Worm (Caenorhabditis elegans): ENCODE measurements around the gene mrps-10.

mrps-10 gene

ce11 chrIII:12925947-12926607, at the start of gene mrps-10, which contains the start of gene npp-25:
Gene mrps-10, plus strand, starts transcription at chrIII:12926557.
Gene npp-25, minus strand, starts transcription at chrIII:12925997.
- peak; percentile 56 for TF ChIP-seq ces-1 (GFP tag; optimal IDR thresholded peaks at IDR 0.05)
- no peak for TF ChIP-seq zip-8 (tag; optimal IDR thresholded peaks at IDR 0.05)
- TF ChIP-seq ceh-43 (GFP tag; optimal IDR thresholded peaks at IDR 0.05), result no peak
- TF ChIP-seq lin-32 (GFP tag; optimal IDR thresholded peaks at IDR 0.05), result no peak
- no peak for TF ChIP-seq mep-1 (tag; optimal IDR thresholded peaks at IDR 0.05)
- peak; percentile 32 for TF ChIP-seq lsy-2 (tag; optimal IDR thresholded peaks at IDR 0.05)

ce11 chrIII:12877527-12878234, 48.7 kb upstream of the mrps-10 start, which contains the start of the genes cec-7 and enu-3.5:
Gene cec-7, minus strand, starts transcription at chrIII:12877577.
Gene enu-3.5, plus strand, starts transcription at chrIII:12878196.
- no peak for TF ChIP-seq unc-62 (GFP tag; optimal IDR thresholded peaks at IDR 0.05)

ce11 chrIII:12880704-12881103, 45.7 kb upstream of the mrps-10 start:
- no peak for TF ChIP-seq nhr-237 (tag; optimal IDR thresholded peaks at IDR 0.05)

DNA sequence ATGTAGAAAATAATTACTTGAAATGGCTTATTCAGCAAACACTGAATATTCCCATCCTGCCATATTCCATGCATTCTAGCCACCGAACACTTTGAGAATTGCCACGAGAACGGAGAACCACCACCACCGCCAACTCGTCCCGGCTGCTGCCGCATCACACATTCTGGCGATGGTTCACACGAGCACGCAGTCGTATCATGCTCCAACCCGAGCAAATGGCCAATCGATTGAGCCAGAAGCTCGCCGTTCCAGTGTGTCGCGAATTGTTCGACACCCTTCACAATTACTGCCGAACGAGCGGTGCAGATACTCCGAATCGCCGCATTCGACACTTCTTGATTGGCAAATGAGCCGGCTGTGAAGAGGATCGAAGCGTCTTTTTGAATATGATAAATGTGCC, 41.2 kb upstream of the mrps-10 start:
- TF ChIP-seq nhr-28 (tag; optimal IDR thresholded peaks at IDR 0.05), result no peak
- TF ChIP-seq lin-13 (tag; optimal IDR thresholded peaks at IDR 0.05), result no peak
- TF ChIP-seq mls-2 (tag; optimal IDR thresholded peaks at IDR 0.05), result no peak
- TF ChIP-seq lsy-2 (tag; optimal IDR thresholded peaks at IDR 0.05), result no peak
- TF ChIP-seq flh-1 (GFP tag; optimal IDR thresholded peaks at IDR 0.05), result no peak
- TF ChIP-seq ceh-39 (tag; optimal IDR thresholded peaks at IDR 0.05), result no peak
- TF ChIP-seq nhr-76 (tag; optimal IDR thresholded peaks at IDR 0.05), result no peak
- no peak for TF ChIP-seq elt-1 (tag; optimal IDR thresholded peaks at IDR 0.05; ENCODE audit: borderline replicate concordance, insufficient read depth)
- no peak for TF ChIP-seq mep-1 (tag; optimal IDR thresholded peaks at IDR 0.05)
- no peak for TF ChIP-seq tbx-8 (GFP tag; optimal IDR thresholded peaks at IDR 0.05)
- TF ChIP-seq drap-1 (GFP tag; optimal IDR thresholded peaks at IDR 0.05), result no peak
- no peak for TF ChIP-seq unc-120 (tag; optimal IDR thresholded peaks at IDR 0.05; ENCODE audit: poor library complexity, severe bottlenecking)
- TF ChIP-seq unc-39 (tag; optimal IDR thresholded peaks at IDR 0.05), result no peak

DNA sequence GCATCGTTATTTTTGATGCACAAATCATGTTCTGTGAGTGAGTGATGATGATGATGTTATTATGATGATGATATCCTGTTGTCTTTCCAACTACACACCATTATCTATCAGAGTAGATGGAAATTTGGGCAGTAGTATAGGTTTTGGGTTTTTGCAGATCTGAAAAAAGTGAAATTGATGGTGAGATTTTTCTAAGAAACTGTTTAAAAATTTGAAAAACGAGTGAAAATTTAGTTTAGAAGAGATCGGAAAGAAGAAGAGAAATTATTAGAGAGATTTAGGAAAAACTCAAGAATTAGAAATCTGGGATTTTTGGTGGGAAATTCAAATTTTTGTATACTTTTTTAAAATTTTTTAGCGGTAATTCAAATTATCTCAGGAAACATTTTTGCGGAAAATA, 34.8 kb upstream of the mrps-10 start, which contains the start of the genes Y37D8A.29 and unc-71:
Gene Y37D8A.29 (minus strand): TSS at position 101 of the 400 bp plus-strand sequence.
Gene unc-71 (minus strand): TSS at position 159 of the 400 bp plus-strand sequence.
- TF ChIP-seq zip-8 (tag; optimal IDR thresholded peaks at IDR 0.05), result no peak
- no peak for TF ChIP-seq sptf-1 (tag; optimal IDR thresholded peaks at IDR 0.05)
- TF ChIP-seq elt-3 (tag; optimal IDR thresholded peaks at IDR 0.05), result no peak
- no peak for TF ChIP-seq M03D4.4 (tag; optimal IDR thresholded peaks at IDR 0.05)
- no peak for TF ChIP-seq hlh-1 (tag; optimal IDR thresholded peaks at IDR 0.05)
- no peak for TF ChIP-seq ceh-39 (tag; optimal IDR thresholded peaks at IDR 0.05)
- TF ChIP-seq nhr-12 (tag; optimal IDR thresholded peaks at IDR 0.05), result no peak
- no peak for TF ChIP-seq ces-1 (GFP tag; optimal IDR thresholded peaks at IDR 0.05)
- no peak for TF ChIP-seq elt-1 (tag; optimal IDR thresholded peaks at IDR 0.05; ENCODE audit: borderline replicate concordance, insufficient read depth)
- TF ChIP-seq mep-1 (tag; optimal IDR thresholded peaks at IDR 0.05), result no peak
- no peak for TF ChIP-seq pha-4 (tag; optimal IDR thresholded peaks at IDR 0.05)
- no peak for TF ChIP-seq ceh-83 (GFP tag; optimal IDR thresholded peaks at IDR 0.05)
- no peak for TF ChIP-seq ham-2 (GFP tag; optimal IDR thresholded peaks at IDR 0.05)
- no peak for TF ChIP-seq nhr-76 (tag; optimal IDR thresholded peaks at IDR 0.05)
- no peak for TF ChIP-seq flh-1 (GFP tag; optimal IDR thresholded peaks at IDR 0.05)
- no peak for TF ChIP-seq unc-62 (GFP tag; optimal IDR thresholded peaks at IDR 0.05)

DNA sequence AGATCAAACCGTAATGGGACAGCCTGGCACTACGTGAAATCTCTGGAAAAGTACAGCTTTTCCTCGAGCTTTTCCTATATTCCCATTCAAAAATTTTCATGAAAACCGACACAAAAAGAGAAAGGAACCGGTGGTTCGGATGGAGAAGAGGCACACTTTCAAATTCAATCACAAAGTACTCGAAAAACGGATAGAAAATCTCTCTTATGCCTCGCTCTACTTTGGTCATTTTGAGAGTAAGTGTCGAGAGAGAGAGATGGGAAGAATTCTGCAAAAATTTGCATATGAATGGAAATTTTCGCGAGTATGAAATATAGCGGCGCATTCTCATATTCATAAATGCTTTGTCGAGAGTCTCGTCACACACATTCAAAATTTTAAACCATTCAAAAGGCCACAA, 33.6 kb upstream of the mrps-10 start:
- TF ChIP-seq unc-120 (tag; optimal IDR thresholded peaks at IDR 0.05; ENCODE audit: poor library complexity, severe bottlenecking), result no peak
- peak; percentile 81 for TF ChIP-seq ces-1 (GFP tag; optimal IDR thresholded peaks at IDR 0.05)
